Fruit fly (Drosophila melanogaster): Measurements from ENCODE around the gene Arpc3B.

Gene Arpc3B

DNA sequence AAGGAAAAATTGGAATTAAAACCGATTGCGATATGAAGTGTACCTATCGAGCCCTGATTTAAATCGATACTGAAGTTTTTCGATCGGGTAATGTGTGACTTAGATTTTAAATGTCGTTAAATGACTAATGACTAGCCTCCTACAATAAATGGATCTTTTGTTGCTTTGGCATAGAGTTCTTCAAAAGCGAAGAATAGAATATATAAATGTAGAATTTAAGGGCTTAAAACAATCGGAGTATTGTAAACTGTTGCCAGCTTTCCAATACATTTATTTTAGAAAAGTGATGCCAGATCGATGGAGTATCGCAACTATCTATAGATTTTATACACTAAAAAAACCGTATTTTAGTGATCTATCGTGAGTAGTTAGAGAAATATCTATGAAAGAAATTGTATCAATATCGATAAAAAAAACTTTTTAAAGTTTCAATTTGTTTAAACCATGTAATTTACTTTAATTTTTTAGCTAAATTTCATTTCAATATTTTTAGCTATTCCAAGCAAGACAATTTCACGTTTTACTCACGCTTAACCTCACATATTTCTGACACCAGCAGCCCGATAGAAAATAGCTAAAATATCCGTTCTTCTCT lies 37.4 kb upstream of the Arpc3B start, which contains the start of the genes mei-217 and mei-218:
Gene mei-217, minus strand, starts transcription at position 51 of the 595 bp plus-strand sequence.
Gene mei-218, minus strand, starts transcription at position 51 of the 595 bp plus-strand sequence.
- TF ChIP-seq CG13204 (GFP tag; optimal IDR thresholded peaks at IDR 0.05) (no peak), Ets98B (GFP tag; IDR thresholded peaks at IDR 0.05) (no peak), Snoo (tag; optimal IDR thresholded peaks at IDR 0.05) (no peak), fd96Ca (GFP tag; IDR thresholded peaks at IDR 0.05) (no peak), CG17806 (tag; optimal IDR thresholded peaks at IDR 0.05) (no peak), CG14655 (GFP tag; optimal IDR thresholded peaks at IDR 0.05) (no peak), CG4496 (GFP tag; IDR thresholded peaks at IDR 0.05) (no peak), CG34367 (tag; optimal IDR thresholded peaks at IDR 0.05) (no peak), CG32121 (GFP tag; IDR thresholded peaks at IDR 0.05) (no peak), D1 (tag; optimal IDR thresholded peaks at IDR 0.05) (no peak), gl (tag; optimal IDR thresholded peaks at IDR 0.05) (no peak), CG8159 (tag; optimal IDR thresholded peaks at IDR 0.05) (no peak), CG12605 (GFP tag; IDR thresholded peaks at IDR 0.05) (no peak), CG8301 (tag; optimal IDR thresholded peaks at IDR 0.05) (no peak), CG15710 (tag; optimal IDR thresholded peaks at IDR 0.05) (no peak)

DNA sequence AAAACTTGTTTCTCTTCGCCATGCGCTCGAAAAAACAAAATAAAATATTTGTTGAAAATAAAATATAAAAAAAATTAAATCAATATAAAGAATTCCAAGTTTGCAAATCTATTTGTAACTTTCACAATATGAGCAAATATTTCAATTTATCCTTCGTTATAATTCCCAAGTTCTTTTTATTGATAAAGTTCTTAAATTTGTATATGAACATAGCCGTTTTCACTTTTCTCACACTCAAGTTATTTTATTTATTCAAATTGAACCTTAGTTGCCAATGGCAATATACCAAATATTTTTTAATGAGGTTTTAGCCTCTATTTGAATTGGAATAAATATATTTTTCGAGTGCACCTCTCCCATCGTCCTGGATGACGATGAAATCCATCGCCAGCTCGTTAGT lies 27.0 kb upstream of the Arpc3B start:
- TF ChIP-seq CG10348 (GFP tag; IDR thresholded peaks at IDR 0.05): no peak
- no peak for TF ChIP-seq Ets98B (GFP tag; IDR thresholded peaks at IDR 0.05)
- TF ChIP-seq CG12605 (GFP tag; IDR thresholded peaks at IDR 0.05): no peak
- TF ChIP-seq CG8159 (tag; optimal IDR thresholded peaks at IDR 0.05): no peak
- no peak for TF ChIP-seq CG15710 (tag; optimal IDR thresholded peaks at IDR 0.05)
- no peak for TF ChIP-seq rn (GFP tag; IDR thresholded peaks at IDR 0.05)
- no peak for TF ChIP-seq CG34367 (tag; optimal IDR thresholded peaks at IDR 0.05)
- TF ChIP-seq Pif1B (GFP tag; optimal IDR thresholded peaks at IDR 0.05): no peak
- TF ChIP-seq CG9948 (tag; optimal IDR thresholded peaks at IDR 0.05): no peak
- TF ChIP-seq EcR (GFP tag; optimal IDR thresholded peaks at IDR 0.05): no peak
- TF ChIP-seq CG14655 (GFP tag; optimal IDR thresholded peaks at IDR 0.05): no peak
- TF ChIP-seq CG13204 (GFP tag; optimal IDR thresholded peaks at IDR 0.05): no peak
- no peak for TF ChIP-seq fd96Ca (GFP tag; IDR thresholded peaks at IDR 0.05)

DNA sequence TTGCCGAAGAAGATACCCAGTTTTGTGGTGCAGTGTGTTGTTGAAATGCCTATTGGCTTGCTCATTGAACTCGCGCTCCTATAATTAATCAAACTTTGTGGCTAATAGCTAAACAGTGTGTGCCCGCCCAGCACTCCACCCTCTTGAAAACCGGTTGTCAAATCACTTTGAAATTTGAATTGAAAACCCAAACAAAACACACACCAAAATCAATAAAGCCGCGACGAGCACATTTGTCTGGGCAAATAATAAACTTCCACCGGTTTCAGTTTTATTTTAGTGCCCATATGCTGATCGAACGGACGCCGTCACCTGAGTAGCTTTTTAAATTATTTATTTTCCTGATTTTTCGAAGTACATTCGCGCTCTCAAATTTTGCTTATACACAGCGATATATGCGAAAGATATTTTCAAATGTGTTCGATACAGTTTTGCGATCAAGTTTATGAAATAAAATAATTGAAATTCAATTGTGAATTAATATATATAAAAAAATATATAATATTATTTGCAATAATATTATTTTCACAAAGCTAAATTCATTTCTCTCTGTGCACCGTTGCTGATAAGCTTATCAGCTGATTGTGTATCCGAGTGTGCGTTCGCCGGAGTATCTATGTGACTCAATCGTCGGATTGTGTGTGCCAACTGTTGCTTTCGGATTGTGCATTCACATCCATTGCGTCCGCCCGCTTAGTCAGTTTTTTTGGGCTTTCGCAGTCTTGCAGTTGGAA lies 24.2 kb upstream of the Arpc3B start:
- TF ChIP-seq Ets98B (GFP tag; IDR thresholded peaks at IDR 0.05): peak; percentile 61; the same call in 1 of the 2 replicates
- peak; percentile 39 for TF ChIP-seq Pif1A (GFP tag; optimal IDR thresholded peaks at IDR 0.05)
- peak; percentile 52 for TF ChIP-seq Pif1B (GFP tag; optimal IDR thresholded peaks at IDR 0.05)
- peak; percentile 31 for TF ChIP-seq CG8301 (tag; optimal IDR thresholded peaks at IDR 0.05)
- no peak for TF ChIP-seq CG9948 (tag; optimal IDR thresholded peaks at IDR 0.05)
- TF ChIP-seq EcR (GFP tag; optimal IDR thresholded peaks at IDR 0.05): no peak
- TF ChIP-seq D1 (tag; optimal IDR thresholded peaks at IDR 0.05): peak; percentile 9
- TF ChIP-seq CG17806 (tag; optimal IDR thresholded peaks at IDR 0.05): peak; percentile 41
- TF ChIP-seq Snoo (tag; optimal IDR thresholded peaks at IDR 0.05): peak; percentile 17
- TF ChIP-seq CG4496 (GFP tag; IDR thresholded peaks at IDR 0.05): peak; percentile 58; the same call in 2 of the 3 replicates
- TF ChIP-seq CG12605 (GFP tag; IDR thresholded peaks at IDR 0.05): peak; percentile 23; the same call in 1 of the 2 replicates
- no peak for TF ChIP-seq CG34367 (tag; optimal IDR thresholded peaks at IDR 0.05)
- peak; percentile 29 for TF ChIP-seq CG15710 (tag; optimal IDR thresholded peaks at IDR 0.05)
- TF ChIP-seq CG32121 (GFP tag; IDR thresholded peaks at IDR 0.05): peak; percentile 62; the same call in 1 of the 2 replicates
- TF ChIP-seq CG13204 (GFP tag; optimal IDR thresholded peaks at IDR 0.05): no peak
- TF ChIP-seq rn (GFP tag; IDR thresholded peaks at IDR 0.05): no peak

DNA sequence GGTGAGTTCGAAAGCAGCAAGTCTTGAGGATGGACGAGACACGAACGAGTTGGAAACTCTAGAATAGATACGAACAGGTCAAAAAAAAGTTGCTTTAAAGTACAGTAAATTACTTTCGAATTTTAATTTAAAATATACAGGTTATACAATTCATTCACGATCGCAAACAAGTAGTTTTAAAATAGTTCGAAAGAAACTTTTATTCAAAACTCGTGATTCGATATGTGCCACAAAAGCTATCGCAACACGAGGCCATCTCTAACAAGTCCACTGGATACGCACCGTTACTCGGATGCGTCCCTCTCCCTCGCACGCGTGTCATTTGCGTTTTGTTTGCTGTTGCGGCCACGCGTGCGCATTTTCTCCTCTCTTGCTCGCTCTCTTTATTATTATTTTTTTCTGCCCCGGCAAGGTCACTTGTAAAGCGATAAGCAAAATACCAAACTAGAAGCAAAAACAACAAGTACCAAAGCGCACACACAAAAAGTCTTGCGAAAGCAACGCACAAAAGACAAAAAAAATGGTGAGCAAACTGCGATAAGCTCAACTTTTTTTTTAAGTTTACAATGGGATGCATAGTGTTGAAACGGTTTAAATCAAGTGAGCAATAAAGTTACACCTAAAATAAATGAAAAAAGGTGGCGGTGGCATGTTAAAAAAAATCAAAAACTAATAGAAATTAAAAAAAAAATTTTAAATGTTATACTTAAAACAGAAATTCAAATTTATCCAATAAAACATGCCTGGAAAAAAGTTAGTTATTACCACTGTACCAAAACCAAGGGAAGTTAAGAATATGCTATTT lies 19.6 kb upstream of the Arpc3B start:
- TF ChIP-seq CG17806 (tag; optimal IDR thresholded peaks at IDR 0.05) (peak; percentile 58), rn (GFP tag; IDR thresholded peaks at IDR 0.05) (no peak), CG34367 (tag; optimal IDR thresholded peaks at IDR 0.05) (no peak), Snoo (tag; optimal IDR thresholded peaks at IDR 0.05) (no peak), CG8301 (tag; optimal IDR thresholded peaks at IDR 0.05) (peak; percentile 23), gl (tag; optimal IDR thresholded peaks at IDR 0.05) (peak; percentile 48), Pif1A (GFP tag; optimal IDR thresholded peaks at IDR 0.05) (peak; percentile 32), CG8159 (tag; optimal IDR thresholded peaks at IDR 0.05) (peak; percentile 55), Ets98B (GFP tag; IDR thresholded peaks at IDR 0.05) (0 out of 2 replicates have a peak, but pooled peaks have one; percentile 14), EcR (GFP tag; optimal IDR thresholded peaks at IDR 0.05) (peak; percentile 42), fd96Ca (GFP tag; IDR thresholded peaks at IDR 0.05) (peak; percentile 37; the same call in 1 of the 3 replicates), CG9948 (tag; optimal IDR thresholded peaks at IDR 0.05) (peak; percentile 20), Pif1B (GFP tag; optimal IDR thresholded peaks at IDR 0.05) (peak; percentile 46), CG12605 (GFP tag; IDR thresholded peaks at IDR 0.05) (peak; percentile 9; the same call in 1 of the 2 replicates), D1 (tag; optimal IDR thresholded peaks at IDR 0.05) (no peak), CG32121 (GFP tag; IDR thresholded peaks at IDR 0.05) (peak; percentile 41; the same call in 1 of the 2 replicates), CG10348 (GFP tag; IDR thresholded peaks at IDR 0.05) (no peak), CG15710 (tag; optimal IDR thresholded peaks at IDR 0.05) (peak; percentile 23), CG4496 (GFP tag; IDR thresholded peaks at IDR 0.05) (peak; percentile 18; the same call in 2 of the 3 replicates), CG13204 (GFP tag; optimal IDR thresholded peaks at IDR 0.05) (peak; percentile 19), CG14655 (GFP tag; optimal IDR thresholded peaks at IDR 0.05) (peak; percentile 40)

Measured in whole organism, pupa.